Fruit fly (Drosophila melanogaster): ENCODE results near the gene glec.

Gene glec

dm6 chr3R:21870158-21870971 is 14.3 kb upstream of the glec start, which contains the start of gene CG31431 (continued):
- TF ChIP-seq CG1529 (GFP tag; optimal IDR thresholded peaks at IDR 0.05) = peak; percentile 91
- TF ChIP-seq CG14710 (tag; optimal IDR thresholded peaks at IDR 0.05) = peak; percentile 97
- peak; percentile 95 for TF ChIP-seq C15 (GFP tag; IDR thresholded peaks at IDR 0.05)
- peak; percentile 97 for TF ChIP-seq repo (GFP tag; optimal IDR thresholded peaks at IDR 0.05)
- peak; percentile 98 for TF ChIP-seq CG2678 (tag; optimal IDR thresholded peaks at IDR 0.05)
- peak; percentile 83 for TF ChIP-seq fd64A (GFP tag; optimal IDR thresholded peaks at IDR 0.05)
- TF ChIP-seq CG10543 (GFP tag; optimal IDR thresholded peaks at IDR 0.05) = peak; percentile 97
- peak; percentile 98 for TF ChIP-seq CG8944 (GFP tag; optimal IDR thresholded peaks at IDR 0.05)
- TF ChIP-seq ken (GFP tag; IDR thresholded peaks at IDR 0.05) = peak; percentile 95
- peak in 1 of 2 experiments; percentile 76 for TF ChIP-seq Hr78 (GFP tag; optimal IDR thresholded peaks at IDR 0.05)
- peak; percentile 97 for TF ChIP-seq pho (GFP tag; optimal IDR thresholded peaks at IDR 0.05)
- peak; percentile 96 for TF ChIP-seq CG4404 (GFP tag; IDR thresholded peaks at IDR 0.05)
- TF ChIP-seq CG11560 (tag; IDR thresholded peaks at IDR 0.05) = peak; percentile 90
- TF ChIP-seq CG12391 (tag; optimal IDR thresholded peaks at IDR 0.05) = peak; percentile 97
- TF ChIP-seq CG2199 (GFP tag; IDR thresholded peaks at IDR 0.05) = peak; percentile 93
- TF ChIP-seq Gsc (GFP tag; IDR thresholded peaks at IDR 0.05) = no peak; the same call in none of the 2 replicates
- TF ChIP-seq CG13123 (GFP tag; optimal IDR thresholded peaks at IDR 0.05) = peak; percentile 94
- peak; percentile 97 for TF ChIP-seq CG12071 (GFP tag; optimal IDR thresholded peaks at IDR 0.05)
- peak; percentile 97 for TF ChIP-seq H2.0 (GFP tag; IDR thresholded peaks at IDR 0.05)
- peak; percentile 97 for TF ChIP-seq wdn (GFP tag; IDR thresholded peaks at IDR 0.05)
- TF ChIP-seq bcd (GFP tag; optimal IDR thresholded peaks at IDR 0.05) = peak; percentile 97
- TF ChIP-seq Max (GFP tag; optimal IDR thresholded peaks at IDR 0.05) = peak; percentile 94
- TF ChIP-seq CG14667 (GFP tag; IDR thresholded peaks at IDR 0.05) = peak; percentile 96
- peak; percentile 86 for TF ChIP-seq CG2202 (tag; optimal IDR thresholded peaks at IDR 0.05)
- TF ChIP-seq ara (GFP tag; IDR thresholded peaks at IDR 0.05) = peak; percentile 97
- peak; percentile 98 for TF ChIP-seq CG13296 (GFP tag; optimal IDR thresholded peaks at IDR 0.05)
- TF ChIP-seq hb (GFP tag; IDR thresholded peaks at IDR 0.05; ENCODE audit: partially characterized antibody) = no peak
- TF ChIP-seq row (GFP tag; IDR thresholded peaks at IDR 0.05) = peak; percentile 99
- peak; percentile 97 for TF ChIP-seq CG7556 (GFP tag; optimal IDR thresholded peaks at IDR 0.05)
- peak; percentile 94 for TF ChIP-seq CG10462 (GFP tag; optimal IDR thresholded peaks at IDR 0.05)
- TF ChIP-seq Usf (GFP tag; optimal IDR thresholded peaks at IDR 0.05) = peak; percentile 93
- peak; percentile 96 for TF ChIP-seq CG15011 (GFP tag; optimal IDR thresholded peaks at IDR 0.05)
- TF ChIP-seq tap (tag; optimal IDR thresholded peaks at IDR 0.05) = peak; percentile 97
- peak; percentile 98 for TF ChIP-seq gem (tag; optimal IDR thresholded peaks at IDR 0.05)
- peak; percentile 98 for TF ChIP-seq CG1603 (tag; optimal IDR thresholded peaks at IDR 0.05)
- peak; percentile 82 for TF ChIP-seq p53 (GFP tag; optimal IDR thresholded peaks at IDR 0.05)
- TF ChIP-seq al (GFP tag; IDR thresholded peaks at IDR 0.05) = peak; percentile 96
- TF ChIP-seq CG3065 (GFP tag; optimal IDR thresholded peaks at IDR 0.05) = peak; percentile 92
- TF ChIP-seq B-H2 (GFP tag; optimal IDR thresholded peaks at IDR 0.05) = peak; percentile 94
- peak; percentile 89 for TF ChIP-seq CG6254 (GFP tag; optimal IDR thresholded peaks at IDR 0.05)
- peak; percentile 96 for TF ChIP-seq Rx (GFP tag; IDR thresholded peaks at IDR 0.05)
- peak; percentile 99 for TF ChIP-seq CG18599 (GFP tag; optimal IDR thresholded peaks at IDR 0.05)
- TF ChIP-seq Doc3 (GFP tag; IDR thresholded peaks at IDR 0.05; ENCODE audit: partially characterized antibody) = no peak
- peak; percentile 96 for TF ChIP-seq CG17328 (GFP tag; IDR thresholded peaks at IDR 0.05)
- peak; percentile 15 for TF ChIP-seq gfzf (GFP tag; optimal IDR thresholded peaks at IDR 0.05)
- TF ChIP-seq CG3995 (GFP tag; optimal IDR thresholded peaks at IDR 0.05) = peak; percentile 81
- TF ChIP-seq CG10431 (GFP tag; optimal IDR thresholded peaks at IDR 0.05) = peak; percentile 69
- peak; percentile 13 for TF ChIP-seq Dp (GFP tag; optimal IDR thresholded peaks at IDR 0.05)
- TF ChIP-seq CG9797 (GFP tag; optimal IDR thresholded peaks at IDR 0.05) = peak; percentile 13
